Fruit fly (Drosophila melanogaster): ENCODE data around the gene Zip102B.

Zip102B gene

DNA sequence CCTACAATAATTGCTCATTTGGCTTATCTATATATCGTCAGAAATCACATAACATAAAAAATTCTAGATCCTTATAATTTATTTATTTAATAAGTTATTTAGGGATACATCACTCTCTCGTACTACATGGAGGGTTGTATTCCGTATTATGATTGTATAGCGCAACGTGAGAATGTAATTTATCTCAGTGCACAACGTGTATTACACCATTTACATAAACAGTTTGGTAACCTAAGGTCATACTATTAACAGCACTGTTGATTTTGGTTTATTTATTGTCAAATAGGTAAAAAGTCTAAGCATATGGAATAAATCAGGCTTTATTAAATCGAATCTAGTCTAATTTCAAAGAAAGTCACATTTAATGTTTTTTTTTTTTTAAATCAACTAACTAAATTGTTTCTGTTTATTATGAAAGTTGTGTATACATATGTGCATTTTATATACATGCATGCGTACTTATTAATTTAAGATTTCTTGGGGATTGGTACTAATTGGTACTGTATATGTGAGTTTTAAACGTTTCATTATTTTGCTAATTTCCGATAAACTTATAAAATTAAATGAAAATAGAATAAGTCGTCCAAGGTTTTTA is 882 bp upstream of the Zip102B start, which contains the start of gene Rnf11 (continued):
- TF ChIP-seq seq (GFP tag; IDR thresholded peaks at IDR 0.05): no peak
- no peak for TF ChIP-seq CG1832 (GFP tag; optimal IDR thresholded peaks at IDR 0.05)
- TF ChIP-seq odd (GFP tag; optimal IDR thresholded peaks at IDR 0.05): no peak
- TF ChIP-seq CG9215 (GFP tag; IDR thresholded peaks at IDR 0.05): no peak
- no peak for TF ChIP-seq zfh1 (GFP tag; IDR thresholded peaks at IDR 0.05)
- no peak for TF ChIP-seq unpg (GFP tag; optimal IDR thresholded peaks at IDR 0.05)
- TF ChIP-seq rib (GFP tag; IDR thresholded peaks at IDR 0.05): no peak
- TF ChIP-seq dan (GFP tag; IDR thresholded peaks at IDR 0.05): no peak
- TF ChIP-seq Pdp1 (GFP tag; optimal IDR thresholded peaks at IDR 0.05): peak in 1 of 2 experiments; percentile 83
- TF ChIP-seq PHDP (tag; optimal IDR thresholded peaks at IDR 0.05): no peak
- TF ChIP-seq tap (tag; optimal IDR thresholded peaks at IDR 0.05): no peak
- no peak for TF ChIP-seq usp (GFP tag; optimal IDR thresholded peaks at IDR 0.05)
- no peak for TF ChIP-seq nau (GFP tag; optimal IDR thresholded peaks at IDR 0.05)
- TF ChIP-seq gsb-n (tag; optimal IDR thresholded peaks at IDR 0.05): no peak
- TF ChIP-seq Spps (tag; optimal IDR thresholded peaks at IDR 0.05): no peak
- no peak for TF ChIP-seq sqz (GFP tag; optimal IDR thresholded peaks at IDR 0.05)
- TF ChIP-seq CG10543 (GFP tag; optimal IDR thresholded peaks at IDR 0.05): no peak
- TF ChIP-seq CG12769 (tag; optimal IDR thresholded peaks at IDR 0.05): no peak
- TF ChIP-seq CG3847 (GFP tag; IDR thresholded peaks at IDR 0.05): no peak
- no peak for TF ChIP-seq ara (GFP tag; IDR thresholded peaks at IDR 0.05)
- no peak for TF ChIP-seq CG3281 (GFP tag; optimal IDR thresholded peaks at IDR 0.05)
- no peak for TF ChIP-seq CG3407 (GFP tag; optimal IDR thresholded peaks at IDR 0.05)
- no peak for TF ChIP-seq CG14965 (GFP tag; optimal IDR thresholded peaks at IDR 0.05; ENCODE audit: borderline replicate concordance)
- no peak for TF ChIP-seq tio (GFP tag; optimal IDR thresholded peaks at IDR 0.05)
- TF ChIP-seq CG14014 (GFP tag; IDR thresholded peaks at IDR 0.05): no peak
- TF ChIP-seq pfk (GFP tag; optimal IDR thresholded peaks at IDR 0.05): peak; percentile 51
- no peak for TF ChIP-seq CG12155 (GFP tag; optimal IDR thresholded peaks at IDR 0.05)
- no peak for TF ChIP-seq HLH4C (GFP tag; IDR thresholded peaks at IDR 0.05; ENCODE audit: partially characterized antibody)
- TF ChIP-seq NfI (GFP tag; optimal IDR thresholded peaks at IDR 0.05): no peak
- no peak for TF ChIP-seq ttk (GFP tag; IDR thresholded peaks at IDR 0.05)
- TF ChIP-seq gsb (GFP tag; IDR thresholded peaks at IDR 0.05): no peak
- peak; percentile 48 for TF ChIP-seq phol (tag; optimal IDR thresholded peaks at IDR 0.05)
- TF ChIP-seq ewg (GFP tag; optimal IDR thresholded peaks at IDR 0.05): no peak
- no peak for TF ChIP-seq CG13296 (GFP tag; optimal IDR thresholded peaks at IDR 0.05)
- TF ChIP-seq CG4424 (GFP tag; optimal IDR thresholded peaks at IDR 0.05): no peak
- no peak for TF ChIP-seq Oaz (GFP tag; IDR thresholded peaks at IDR 0.05)
- TF ChIP-seq Doc2 (GFP tag; IDR thresholded peaks at IDR 0.05): no peak
- no peak for TF ChIP-seq CG12104 (GFP tag; optimal IDR thresholded peaks at IDR 0.05)
- peak in 1 of 3 experiments; percentile 65 for TF ChIP-seq lola (GFP tag; optimal IDR thresholded peaks at IDR 0.05)
- TF ChIP-seq Dref (GFP tag; IDR thresholded peaks at IDR 0.05): no peak
- peak; percentile 99 for TF ChIP-seq CG7357 (GFP tag; IDR thresholded peaks at IDR 0.05)
- TF ChIP-seq CG18764 (GFP tag; optimal IDR thresholded peaks at IDR 0.05): no peak
- no peak for TF ChIP-seq Hmr (GFP tag; optimal IDR thresholded peaks at IDR 0.05)
- TF ChIP-seq CG15696 (tag; optimal IDR thresholded peaks at IDR 0.05): no peak
- no peak for TF ChIP-seq Rfx (GFP tag; IDR thresholded peaks at IDR 0.05)
- TF ChIP-seq ash1 (GFP tag; optimal IDR thresholded peaks at IDR 0.05): no peak
- TF ChIP-seq CG3995 (GFP tag; optimal IDR thresholded peaks at IDR 0.05): peak; percentile 45
- peak; percentile 45 for TF ChIP-seq CG8290 (GFP tag; optimal IDR thresholded peaks at IDR 0.05)
- peak in 1 of 2 experiments; percentile 66 for TF ChIP-seq CG8290 (tag; optimal IDR thresholded peaks at IDR 0.05)
- TF ChIP-seq al (GFP tag; IDR thresholded peaks at IDR 0.05): no peak
- no peak for TF ChIP-seq CG9727 (GFP tag; optimal IDR thresholded peaks at IDR 0.05)

Data from whole organism, embryonic.